Worm (Caenorhabditis elegans): ENCODE data around the gene smrd-1.

The smrd-1 gene

DNA sequence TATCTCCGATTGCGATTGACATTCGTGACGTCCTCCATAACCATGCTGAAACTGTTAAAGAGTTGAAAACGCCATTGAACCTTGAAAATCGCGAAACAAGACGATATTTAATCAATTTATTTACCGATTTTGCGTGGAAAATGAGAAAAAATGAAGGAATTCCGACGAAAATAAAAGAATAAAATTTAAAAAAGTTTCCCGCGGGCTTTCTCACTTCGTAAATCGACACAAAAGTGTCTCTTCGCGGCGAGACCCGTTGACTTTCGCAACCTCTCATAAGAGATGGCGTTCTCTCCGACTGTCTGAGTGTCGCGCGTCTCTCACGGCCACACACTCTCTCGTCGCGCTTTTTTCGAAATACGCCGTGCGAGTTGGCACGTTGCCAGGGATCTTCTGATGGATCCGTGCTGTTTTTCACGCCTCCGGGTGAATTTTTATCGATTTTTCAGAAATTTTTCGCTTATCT, 28.6 kb downstream of the smrd-1 start, which contains the start of gene hat-1 (continued):
- TF ChIP-seq zim-3 (tag; optimal IDR thresholded peaks at IDR 0.05) (peak; percentile 16), ztf-18 (tag; optimal IDR thresholded peaks at IDR 0.05) (peak; percentile 82), mel-28 (tag; optimal IDR thresholded peaks at IDR 0.05; ENCODE audit: borderline replicate concordance) (peak; percentile 49), attf-6 (GFP tag; IDR thresholded peaks at IDR 0.05) (peak; percentile 83)

DNA sequence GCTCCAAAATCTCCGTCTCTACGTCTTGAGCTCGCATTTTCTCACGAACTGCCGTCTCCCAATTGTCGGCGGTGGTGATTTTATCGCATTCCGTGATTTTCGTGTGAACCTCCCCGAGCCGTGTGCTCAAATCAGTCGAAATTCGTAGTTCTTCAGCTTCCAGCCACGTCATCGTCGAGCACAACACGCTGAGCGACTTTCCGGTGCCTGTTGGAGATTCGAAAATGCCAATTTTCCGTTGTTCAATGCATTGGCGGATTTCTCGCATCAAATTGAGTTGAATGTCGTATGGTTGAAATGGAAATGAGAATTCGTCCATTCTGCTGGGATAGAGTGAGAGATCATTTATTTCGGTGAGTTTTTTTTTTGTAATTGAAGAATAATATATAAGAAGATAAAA, 30.9 kb downstream of the smrd-1 start, which contains the start of the genes M03C11.3 and chl-1:
TSS of gene M03C11.3 (plus strand) at position 153 of the 400 bp plus-strand sequence.
TSS of gene chl-1 (minus strand) at position 323 of the 400 bp plus-strand sequence.
- TF ChIP-seq lsl-1 (GFP tag; optimal IDR thresholded peaks at IDR 0.05) (no peak), Y56A3A.18 (GFP tag; IDR thresholded peaks at IDR 0.05) (peak; percentile 51; the same call in 1 of the 2 replicates), ceh-79 (tag; optimal IDR thresholded peaks at IDR 0.05) (no peak), zfh-2 (GFP tag; conservative IDR thresholded peaks at IDR 0.05) (peak; percentile 38; the same call in 1 of the 2 replicates), B0261.1 (tag; optimal IDR thresholded peaks at IDR 0.05) (no peak), hsf-1 (GFP tag; IDR thresholded peaks at IDR 0.05) (no peak), nfyb-1 (GFP tag; IDR thresholded peaks at IDR 0.05) (no peak), lag-1 (GFP tag; IDR thresholded peaks at IDR 0.05) (no peak), Y95B8A.8 (GFP tag; IDR thresholded peaks at IDR 0.05) (no peak), chd-7 (tag; optimal IDR thresholded peaks at IDR 0.05) (peak; percentile 16), madf-6 (GFP tag; IDR thresholded peaks at IDR 0.05) (no peak), attf-6 (GFP tag; IDR thresholded peaks at IDR 0.05) (no peak), C06A6.2 (GFP tag; conservative IDR thresholded peaks at IDR 0.05) (no peak), ekl-4 (GFP tag; IDR thresholded peaks at IDR 0.05) (no peak)

DNA sequence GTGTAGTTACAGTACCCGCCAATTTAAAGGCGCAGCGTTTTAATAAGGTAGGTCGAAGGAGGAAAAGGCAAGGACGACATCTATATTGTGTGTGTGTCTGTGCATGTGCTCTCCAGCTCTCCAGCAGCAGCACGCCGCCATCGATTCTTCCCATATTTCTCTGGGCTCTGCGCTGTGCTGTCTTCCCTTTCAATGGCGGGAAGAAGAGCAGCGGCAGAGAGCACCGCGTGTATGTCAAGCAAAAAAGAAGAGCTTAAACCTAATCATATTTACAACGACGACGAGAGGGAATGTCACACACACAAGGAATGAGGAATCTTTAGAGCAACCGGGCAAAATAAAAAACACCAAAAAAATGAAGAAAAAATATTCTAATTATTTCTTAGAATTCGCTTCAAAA, 36.9 kb downstream of the smrd-1 start:
- peak; percentile 32; the same call in 1 of the 2 replicates for TF ChIP-seq egrh-3 (GFP tag; IDR thresholded peaks at IDR 0.05)
- TF ChIP-seq ceh-58 (GFP tag; IDR thresholded peaks at IDR 0.05): 0 out of 2 replicates have a peak, but pooled peaks have one; percentile 18
- TF ChIP-seq lag-1 (GFP tag; IDR thresholded peaks at IDR 0.05): no peak
- TF ChIP-seq B0035.1 (tag; optimal IDR thresholded peaks at IDR 0.05): no peak
- no peak for TF ChIP-seq ztf-26 (tag; optimal IDR thresholded peaks at IDR 0.05)
- TF ChIP-seq sea-2 (GFP tag; IDR thresholded peaks at IDR 0.05): no peak
- TF ChIP-seq lsy-27 (tag; optimal IDR thresholded peaks at IDR 0.05; ENCODE audit: borderline replicate concordance, insufficient read depth): no peak
- no peak for TF ChIP-seq somi-1 (GFP tag; optimal IDR thresholded peaks at IDR 0.05)
- TF ChIP-seq hlh-26 (GFP tag; conservative IDR thresholded peaks at IDR 0.05): no peak
- TF ChIP-seq lin-40 (tag; optimal IDR thresholded peaks at IDR 0.05): no peak
- TF ChIP-seq nhr-179 (tag; optimal IDR thresholded peaks at IDR 0.05): no peak
- TF ChIP-seq zfh-2 (GFP tag; conservative IDR thresholded peaks at IDR 0.05): peak; percentile 61
- no peak for TF ChIP-seq pbrm-1 (GFP tag; IDR thresholded peaks at IDR 0.05)
- no peak for TF ChIP-seq ceh-79 (tag; optimal IDR thresholded peaks at IDR 0.05)
- no peak for TF ChIP-seq unc-62 (GFP tag; optimal IDR thresholded peaks at IDR 0.05)
- TF ChIP-seq ets-4 (GFP tag; optimal IDR thresholded peaks at IDR 0.05): no peak

DNA sequence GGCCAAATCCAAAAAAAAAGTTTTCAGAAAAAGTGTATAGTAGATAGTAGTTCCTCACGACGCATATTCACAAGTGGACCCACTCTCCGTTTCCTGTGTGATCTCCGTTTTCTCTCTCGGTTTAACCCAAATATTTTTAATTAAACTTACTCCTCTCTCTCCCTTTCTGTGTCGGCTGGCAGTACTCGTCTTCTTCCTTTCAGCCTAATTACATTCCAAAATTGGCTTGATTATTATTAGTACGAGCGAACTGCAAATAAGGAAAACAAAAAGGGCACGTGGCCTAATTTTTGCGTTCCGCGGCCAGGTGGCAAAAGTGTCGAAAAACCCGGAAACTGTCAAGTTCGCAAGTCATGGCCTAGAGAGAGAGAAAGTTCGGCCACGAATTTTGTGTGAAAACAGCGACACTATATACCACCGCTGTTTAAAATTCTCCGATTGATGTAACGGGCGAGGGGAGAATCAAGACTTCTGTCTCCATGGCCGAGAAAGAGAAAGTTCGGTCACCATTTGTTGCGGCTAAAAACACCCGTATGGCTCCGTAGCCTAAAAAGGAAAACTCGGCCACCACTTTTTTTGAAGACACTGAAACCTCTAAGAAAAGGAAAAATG, 38.8 kb downstream of the smrd-1 start:
- TF ChIP-seq lin-54 (GFP tag; optimal IDR thresholded peaks at IDR 0.05): no peak
- TF ChIP-seq hmg-20 (GFP tag; IDR thresholded peaks at IDR 0.05): no peak
- no peak for TF ChIP-seq madf-10 (tag; optimal IDR thresholded peaks at IDR 0.05)
- no peak for TF ChIP-seq ets-4 (GFP tag; optimal IDR thresholded peaks at IDR 0.05)
- no peak for TF ChIP-seq egrh-3 (GFP tag; IDR thresholded peaks at IDR 0.05)
- no peak for TF ChIP-seq hlh-26 (GFP tag; conservative IDR thresholded peaks at IDR 0.05)
- no peak for TF ChIP-seq egl-44 (GFP tag; IDR thresholded peaks at IDR 0.05)
- no peak for TF ChIP-seq pha-4 (tag; optimal IDR thresholded peaks at IDR 0.05)
- no peak for TF ChIP-seq Y67H2A.10 (GFP tag; conservative IDR thresholded peaks at IDR 0.05)
- no peak for TF ChIP-seq ceh-58 (GFP tag; IDR thresholded peaks at IDR 0.05)
- no peak for TF ChIP-seq Y79H2A.3 (GFP tag; conservative IDR thresholded peaks at IDR 0.05)

Data from whole organism, young adult.